Worm (Caenorhabditis elegans) whole organism, L2 larva: ENCODE measurements around the gene exc-6.

Experiments used
- ama-1 ChIP-seq: fragments of 150-350 bp; optimal IDR thresholded peaks from 2 replicates; lab custom pipeline; 2018; ENCODE audit warnings: inconsistent platforms
- fos-1 ChIP-seq: fragments of 150-350 bp; optimal IDR thresholded peaks from 2 replicates; lab custom pipeline; 2014; ENCODE audit warnings: missing biosample characterization, missing genetic modification characterization
- ztf-11 ChIP-seq: sonication (generic microtip); optimal IDR thresholded peaks from 2 replicates; lab custom pipeline; 2017; ENCODE audit warnings: missing biosample characterization, missing genetic modification characterization

- TF ChIP-seq fos-1, result no peak
- no peak for TF ChIP-seq ama-1 (lab: Kevin White, UChicago)
- no peak for TF ChIP-seq ztf-11
Measured at ce11 chrIII:1122239-1122638, 19.2 kb downstream of the exc-6 start.
